Worm (Caenorhabditis elegans): ENCODE results near the gene R107.5.

The R107.5 gene

DNA sequence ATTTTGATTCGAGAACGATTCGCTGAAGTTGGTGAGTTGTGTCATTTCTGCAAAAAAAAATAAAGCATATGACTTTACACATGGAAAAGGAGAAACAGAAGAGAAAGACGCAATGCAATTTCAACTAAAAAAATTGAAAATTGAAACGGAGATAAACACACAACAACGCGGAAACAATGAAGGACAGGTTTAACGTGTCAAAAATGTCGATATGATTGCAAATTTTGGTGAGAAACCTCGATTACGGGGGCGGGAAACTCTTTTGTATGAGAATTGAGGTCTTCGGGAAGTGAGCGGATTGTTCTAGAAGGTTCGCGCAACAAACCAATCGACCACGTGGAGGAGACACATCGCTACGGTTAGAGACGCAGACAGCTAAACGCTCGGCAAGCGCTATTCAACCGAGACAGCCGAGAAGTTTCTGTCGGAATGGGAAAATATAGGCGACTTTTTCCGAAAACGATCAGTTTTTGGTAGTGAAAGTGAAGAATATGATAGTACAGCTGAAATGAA is at the start of gene R107.5:
Gene R107.5, minus strand, starts transcription at position 51 of the 513 bp plus-strand sequence.
- TF ChIP-seq him-1 (tag; optimal IDR thresholded peaks at IDR 0.05) (peak; percentile 71), W03F9.2 (tag; optimal IDR thresholded peaks at IDR 0.05) (peak; percentile 77), dao-5 (tag; optimal IDR thresholded peaks at IDR 0.05) (no peak)

DNA sequence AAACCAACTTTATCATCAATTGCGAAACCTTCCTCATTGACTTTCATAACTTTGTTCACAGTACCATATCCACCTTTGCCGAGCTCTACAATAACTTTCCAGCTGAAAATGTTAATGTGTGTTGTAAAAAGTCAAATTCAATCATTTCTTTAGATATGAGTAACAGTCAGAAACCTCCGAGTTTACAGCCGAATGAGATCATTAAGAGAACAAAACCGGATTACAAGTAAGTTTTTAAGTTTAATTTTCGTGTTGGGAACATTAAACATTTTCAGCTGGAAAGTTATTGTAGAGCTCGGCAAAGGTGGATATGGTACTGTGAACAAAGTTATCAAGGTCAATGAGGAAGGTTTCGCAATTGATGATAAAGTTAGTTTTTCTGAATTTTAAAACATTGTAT is 47.6 kb upstream of the R107.5 start, which contains the start of gene ZK507.1:
Gene ZK507.1, minus strand, starts transcription at position 101 of the 400 bp plus-strand sequence.
- TF ChIP-seq dao-5 (tag; optimal IDR thresholded peaks at IDR 0.05), result no peak
- TF ChIP-seq him-1 (tag; optimal IDR thresholded peaks at IDR 0.05), result no peak
- TF ChIP-seq W03F9.2 (tag; optimal IDR thresholded peaks at IDR 0.05), result no peak

DNA sequence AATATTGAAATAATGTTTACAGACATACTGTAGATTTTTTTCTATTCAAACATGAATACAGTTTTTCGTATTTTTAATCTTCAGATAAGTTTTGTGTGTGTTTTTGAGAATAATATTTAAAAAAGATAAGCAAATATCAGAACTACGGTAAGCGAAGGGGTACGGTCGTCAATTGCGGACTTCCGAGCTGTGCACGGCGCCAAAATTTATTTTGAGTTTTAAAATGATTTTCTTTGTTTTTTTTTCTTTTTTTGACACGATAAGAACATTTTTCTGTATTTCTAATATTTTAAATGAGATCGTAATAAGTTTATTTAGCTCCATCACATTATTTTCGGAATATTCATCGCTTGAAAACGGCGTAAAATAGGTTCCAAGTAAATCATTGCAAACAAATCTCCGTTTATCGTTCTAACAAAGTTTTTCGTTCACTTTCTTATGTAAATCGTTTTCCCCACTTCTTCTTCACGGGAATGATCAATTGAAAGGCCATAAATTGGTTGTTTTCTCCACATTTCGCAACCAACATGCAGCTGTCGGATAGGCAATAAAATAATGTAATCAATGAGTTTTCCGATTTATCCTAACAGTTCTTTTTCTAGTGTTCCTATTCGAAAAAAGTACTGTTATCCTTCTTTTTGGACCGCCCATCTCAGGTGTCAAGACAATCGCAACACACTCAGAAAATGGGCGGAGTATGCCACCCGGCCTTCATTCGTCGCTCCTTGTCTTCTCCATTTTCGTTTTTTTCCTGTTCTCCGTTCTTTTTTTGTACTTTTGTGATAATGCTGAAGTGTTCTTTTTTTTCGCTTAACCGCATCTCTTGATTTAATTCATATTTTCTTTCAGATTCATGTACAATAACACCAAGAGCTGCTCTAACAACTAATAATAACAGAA is 38.1 kb upstream of the R107.5 start, which contains the start of gene glp-1:
Gene glp-1, plus strand, starts transcription at position 850 of the 900 bp plus-strand sequence.
- no peak for TF ChIP-seq dao-5 (tag; optimal IDR thresholded peaks at IDR 0.05)
- no peak for TF ChIP-seq W03F9.2 (tag; optimal IDR thresholded peaks at IDR 0.05)
- no peak for TF ChIP-seq him-1 (tag; optimal IDR thresholded peaks at IDR 0.05)

DNA sequence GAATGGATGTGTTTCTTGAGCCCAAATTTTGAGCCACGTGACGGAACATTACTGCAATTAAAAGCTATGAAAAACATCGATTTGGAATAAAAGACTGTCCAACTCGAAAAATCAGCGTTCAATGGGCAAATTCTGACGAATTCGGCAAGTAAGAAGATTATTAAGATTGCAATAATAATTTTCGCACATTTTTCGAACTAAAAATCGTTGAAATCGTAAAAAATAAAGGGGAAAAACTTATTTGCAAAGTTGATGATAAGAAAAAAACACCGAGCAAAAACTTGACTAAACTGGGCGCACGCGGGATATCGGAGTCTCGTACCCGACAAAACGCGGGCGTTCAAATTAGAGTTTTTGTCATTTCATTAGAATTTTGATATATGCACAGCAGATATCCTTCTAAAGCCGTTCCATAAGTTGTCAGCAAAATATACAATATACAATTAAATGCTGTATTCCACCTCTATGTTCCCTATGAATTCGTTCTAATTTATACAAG is 35.8 kb upstream of the R107.5 start, which contains the start of the genes mccc-2 and mrpl-44:
Gene mccc-2, minus strand, starts transcription at position 51 of the 499 bp plus-strand sequence.
Gene mrpl-44, minus strand, starts transcription at position 51 of the 499 bp plus-strand sequence.
- TF ChIP-seq him-1 (tag; optimal IDR thresholded peaks at IDR 0.05), result no peak

DNA sequence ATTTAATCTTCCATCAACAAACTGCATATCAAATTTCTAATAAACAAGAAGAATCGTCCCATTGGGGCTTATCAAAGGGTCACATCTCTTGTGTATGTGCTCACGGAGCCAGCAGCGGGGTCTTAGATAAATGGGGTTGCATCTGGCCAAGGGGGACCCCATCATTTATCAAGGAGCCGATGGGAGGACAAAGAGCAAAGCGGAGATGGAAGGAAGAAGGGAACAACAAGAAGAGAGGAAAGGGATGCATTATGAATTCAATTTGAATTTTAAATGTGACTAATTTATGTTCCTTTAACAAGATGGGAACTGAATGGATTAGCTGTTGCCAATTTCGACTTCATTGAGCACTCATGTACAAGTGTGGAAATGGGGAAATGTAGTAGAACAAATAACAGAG is 30.7 kb upstream of the R107.5 start:
- no peak for TF ChIP-seq W03F9.2 (tag; optimal IDR thresholded peaks at IDR 0.05)
- TF ChIP-seq him-1 (tag; optimal IDR thresholded peaks at IDR 0.05), result peak; percentile 17
- no peak for TF ChIP-seq dao-5 (tag; optimal IDR thresholded peaks at IDR 0.05)

DNA sequence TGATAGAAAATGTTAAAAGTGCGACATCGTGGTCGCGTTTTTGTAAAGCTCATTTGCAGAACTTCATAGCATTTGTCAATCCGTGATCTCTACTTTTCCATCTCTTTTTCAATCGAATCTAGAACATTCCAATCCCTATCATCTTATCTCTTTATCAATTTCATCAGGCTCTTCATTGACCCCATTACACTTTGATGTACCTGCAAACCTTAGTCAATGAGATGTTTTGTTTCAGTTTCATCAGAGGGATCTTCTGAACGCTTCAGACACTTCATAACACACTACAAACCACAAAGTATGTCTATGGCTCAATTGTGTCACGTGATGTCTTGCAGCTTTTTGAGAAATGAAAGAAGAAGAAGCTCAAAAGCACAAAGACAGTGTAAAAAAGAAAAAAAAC is 29.5 kb upstream of the R107.5 start:
- TF ChIP-seq him-1 (tag; optimal IDR thresholded peaks at IDR 0.05), result no peak
- no peak for TF ChIP-seq dao-5 (tag; optimal IDR thresholded peaks at IDR 0.05)
- no peak for TF ChIP-seq W03F9.2 (tag; optimal IDR thresholded peaks at IDR 0.05)

DNA sequence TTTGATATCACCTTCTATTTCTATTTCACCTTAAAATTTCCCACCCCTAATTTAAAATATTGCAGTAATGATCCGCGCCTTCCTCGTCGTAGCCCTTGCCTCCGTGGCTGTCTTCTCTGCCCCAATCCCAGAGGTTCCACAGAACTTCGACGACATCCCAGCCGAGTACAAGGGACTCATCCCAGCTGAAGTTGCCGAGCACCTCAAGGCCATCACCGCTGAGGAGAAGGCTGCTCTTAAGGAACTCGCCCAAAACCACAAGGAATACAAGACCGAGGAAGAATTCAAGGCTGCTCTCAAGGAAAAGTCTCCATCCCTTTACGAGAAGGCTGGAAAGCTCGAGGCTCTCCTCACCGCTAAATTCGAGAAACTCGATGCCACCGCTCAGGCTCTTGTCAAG is 28.2 kb upstream of the R107.5 start, which contains the start of gene far-2:
Gene far-2, plus strand, starts transcription at position 66 of the 400 bp plus-strand sequence.
- TF ChIP-seq dao-5 (tag; optimal IDR thresholded peaks at IDR 0.05) (no peak), W03F9.2 (tag; optimal IDR thresholded peaks at IDR 0.05) (no peak), him-1 (tag; optimal IDR thresholded peaks at IDR 0.05) (no peak)

DNA sequence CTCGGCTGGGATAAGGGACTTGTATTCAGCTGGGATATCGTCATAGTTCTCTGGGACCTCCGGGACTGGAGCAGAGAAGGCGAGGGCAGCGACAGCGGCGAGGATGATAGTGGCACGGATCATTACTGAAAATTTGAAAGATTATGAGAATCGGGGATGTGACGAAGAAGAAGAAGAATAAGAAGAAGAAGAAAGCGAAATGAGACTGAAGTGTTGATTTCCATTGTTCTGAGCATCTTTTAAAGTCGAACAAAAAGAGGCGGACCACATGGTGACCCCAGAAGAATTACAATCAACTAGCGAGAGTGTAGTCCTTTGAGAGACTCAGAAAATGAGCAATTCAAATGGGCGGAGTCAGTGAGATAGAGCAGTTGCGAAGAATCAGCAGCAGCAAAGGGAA is 27.5 kb upstream of the R107.5 start, which contains the start of gene far-1:
Gene far-1, minus strand, starts transcription at position 125 of the 400 bp plus-strand sequence.
- TF ChIP-seq W03F9.2 (tag; optimal IDR thresholded peaks at IDR 0.05) (no peak), him-1 (tag; optimal IDR thresholded peaks at IDR 0.05) (no peak), dao-5 (tag; optimal IDR thresholded peaks at IDR 0.05) (no peak)

DNA sequence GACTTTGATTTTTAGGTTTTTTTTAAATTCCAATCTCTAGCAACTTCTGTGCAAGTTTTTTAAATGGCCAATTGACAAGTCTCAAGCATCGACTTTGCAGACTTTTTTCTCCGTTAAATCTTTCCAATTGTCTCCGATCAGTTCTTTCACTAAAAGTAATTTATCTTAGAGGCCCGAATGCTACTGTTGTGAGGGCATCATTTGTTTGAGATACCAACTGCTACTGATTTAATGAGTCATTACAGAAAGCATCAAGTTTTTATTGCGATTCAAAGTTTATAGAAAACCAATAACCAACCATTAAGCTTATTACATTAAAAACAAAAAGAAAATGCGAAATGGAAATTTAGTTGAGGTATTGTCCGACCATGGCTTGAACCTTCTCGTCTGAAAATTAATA is 26.5 kb upstream of the R107.5 start:
- TF ChIP-seq W03F9.2 (tag; optimal IDR thresholded peaks at IDR 0.05) (no peak), dao-5 (tag; optimal IDR thresholded peaks at IDR 0.05) (no peak), him-1 (tag; optimal IDR thresholded peaks at IDR 0.05) (no peak)

DNA sequence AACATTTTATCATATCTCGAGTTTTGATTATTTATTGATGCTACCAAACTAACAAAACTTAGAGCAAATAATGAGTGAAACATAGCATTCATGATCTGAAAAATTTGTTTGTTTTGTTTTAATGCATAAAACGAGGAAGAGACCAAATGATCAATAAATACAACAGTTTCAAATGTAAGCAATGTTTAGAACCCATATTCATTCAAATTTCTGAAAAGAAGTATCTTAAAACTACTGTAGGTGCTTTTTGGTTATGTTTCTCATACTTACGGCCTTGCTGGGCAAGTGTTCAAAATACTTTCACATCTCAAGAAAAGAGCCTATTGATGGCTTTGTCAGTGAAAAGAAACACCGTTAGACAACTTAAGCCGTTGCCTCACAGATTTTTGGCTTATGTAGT is 24.1 kb upstream of the R107.5 start, which contains the start of gene F02A9.1:
Gene F02A9.1, minus strand, starts transcription at position 101 of the 400 bp plus-strand sequence.
- TF ChIP-seq him-1 (tag; optimal IDR thresholded peaks at IDR 0.05) (no peak), dao-5 (tag; optimal IDR thresholded peaks at IDR 0.05) (no peak), W03F9.2 (tag; optimal IDR thresholded peaks at IDR 0.05) (no peak)

DNA sequence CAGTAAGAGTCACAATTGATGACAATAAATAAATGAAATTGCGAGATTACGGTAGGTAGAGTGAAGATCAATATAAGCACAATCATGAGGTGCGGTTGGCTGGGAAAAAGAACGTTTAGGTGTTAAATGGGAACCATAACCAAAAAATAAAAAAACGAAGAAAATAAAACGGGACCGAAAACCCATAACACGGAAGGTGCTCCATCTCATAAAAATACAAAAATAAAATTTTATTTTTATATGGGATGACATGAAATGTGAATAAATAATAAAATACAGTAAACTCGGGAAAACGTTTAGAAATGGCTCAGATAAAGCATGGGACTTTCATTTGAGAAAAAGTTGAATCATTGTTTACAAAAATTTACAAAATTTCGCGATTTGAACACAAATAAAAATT is 21.9 kb upstream of the R107.5 start, which contains the start of gene F02A9.7:
Gene F02A9.7, minus strand, starts transcription at position 101 of the 400 bp plus-strand sequence.
- TF ChIP-seq him-1 (tag; optimal IDR thresholded peaks at IDR 0.05) (no peak), W03F9.2 (tag; optimal IDR thresholded peaks at IDR 0.05) (no peak), dao-5 (tag; optimal IDR thresholded peaks at IDR 0.05) (no peak)

DNA sequence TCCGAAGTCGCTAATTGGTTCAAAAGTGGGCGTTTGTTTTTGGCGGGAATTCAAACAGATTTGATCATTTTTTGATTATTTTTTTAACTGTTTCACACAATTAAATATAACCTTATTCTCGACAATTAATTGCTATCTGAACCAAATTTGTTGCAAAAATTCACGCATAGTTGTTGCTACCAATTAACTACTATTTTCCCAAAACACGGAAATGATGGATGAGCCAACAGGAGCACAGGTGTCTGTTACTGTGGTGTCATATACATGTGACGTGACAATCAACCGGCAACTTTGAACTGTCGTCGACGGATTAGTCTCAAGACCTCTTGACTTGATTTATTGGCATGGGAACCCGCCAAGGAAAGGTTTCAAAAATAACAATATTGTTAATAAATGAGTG is 19.1 kb upstream of the R107.5 start:
- TF ChIP-seq him-1 (tag; optimal IDR thresholded peaks at IDR 0.05) (no peak), W03F9.2 (tag; optimal IDR thresholded peaks at IDR 0.05) (no peak), dao-5 (tag; optimal IDR thresholded peaks at IDR 0.05) (no peak)

DNA sequence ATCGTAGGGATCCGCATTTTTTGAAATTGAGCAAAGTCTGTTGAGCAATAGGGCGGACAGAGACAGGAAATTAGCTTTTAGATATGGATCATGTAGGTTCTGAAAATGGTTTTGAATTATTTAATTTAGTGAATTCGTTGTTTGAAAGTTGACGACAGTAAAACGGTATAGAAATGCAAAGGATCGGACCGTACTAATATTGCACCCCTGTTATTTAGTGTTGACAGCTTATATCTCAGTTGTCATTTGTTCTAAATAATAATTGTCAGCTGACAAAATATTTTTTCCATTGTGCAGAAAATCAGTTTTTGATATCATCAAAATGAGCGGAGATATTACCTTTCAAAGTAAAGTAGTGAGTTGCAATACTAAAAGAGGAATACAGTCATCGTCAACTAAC is 17.8 kb upstream of the R107.5 start, which contains the start of gene lin-12:
Gene lin-12, minus strand, starts transcription at position 101 of the 400 bp plus-strand sequence.
- no peak for TF ChIP-seq dao-5 (tag; optimal IDR thresholded peaks at IDR 0.05)
- no peak for TF ChIP-seq him-1 (tag; optimal IDR thresholded peaks at IDR 0.05)
- no peak for TF ChIP-seq W03F9.2 (tag; optimal IDR thresholded peaks at IDR 0.05)

DNA sequence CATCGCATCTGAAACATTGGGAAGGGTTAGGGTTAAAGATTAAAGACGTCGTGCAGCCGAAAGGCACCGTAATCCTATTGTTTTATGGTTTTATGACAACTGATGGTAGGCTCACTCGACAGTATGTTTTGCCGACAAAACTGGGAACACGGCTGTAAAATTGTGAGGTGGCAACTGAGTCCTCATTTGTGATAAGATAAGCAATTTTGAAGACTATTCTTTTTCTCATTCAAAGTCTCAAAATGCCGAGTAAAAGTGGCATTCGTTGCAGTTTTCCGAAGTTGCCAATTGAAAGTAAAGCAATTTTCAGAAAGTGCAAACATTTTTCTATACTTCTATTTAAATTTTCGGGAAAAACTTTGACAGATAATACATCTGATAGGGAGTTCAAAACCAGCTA is 16.1 kb upstream of the R107.5 start:
- TF ChIP-seq dao-5 (tag; optimal IDR thresholded peaks at IDR 0.05), result no peak
- no peak for TF ChIP-seq him-1 (tag; optimal IDR thresholded peaks at IDR 0.05)
- no peak for TF ChIP-seq W03F9.2 (tag; optimal IDR thresholded peaks at IDR 0.05)

Measured in whole organism, L4/young adult.